Worm (Caenorhabditis elegans): ENCODE results near the gene ptr-4.

DNA sequence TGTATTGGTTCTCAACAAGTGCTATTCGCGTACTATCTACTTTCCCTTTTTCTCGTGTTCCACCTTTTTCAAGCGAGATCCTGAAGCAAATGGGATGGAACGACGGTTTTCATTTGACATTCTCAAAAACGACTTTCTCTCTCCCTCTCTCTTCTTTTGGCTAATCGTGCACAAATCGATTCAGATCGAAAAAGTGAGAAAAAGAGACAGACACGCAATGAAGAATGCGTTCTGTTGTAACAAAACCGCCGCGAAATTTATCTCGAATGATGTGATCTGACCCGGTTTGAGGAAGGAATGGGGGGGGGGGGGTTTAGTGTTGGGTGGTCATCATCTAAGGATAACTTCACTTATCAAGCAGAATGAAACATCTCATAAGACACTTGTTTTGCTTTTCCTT is 1.4 kb downstream of the ptr-4 start:
- TF ChIP-seq ref-1 (GFP tag; conservative IDR thresholded peaks at IDR 0.05) = no peak
- no peak for TF ChIP-seq med-1 (GFP tag; optimal IDR thresholded peaks at IDR 0.05; ENCODE audit: insufficient read depth)
- no peak for TF ChIP-seq T22C8.4 (GFP tag; IDR thresholded peaks at IDR 0.05)
- no peak for TF ChIP-seq ztf-29 (GFP tag; IDR thresholded peaks at IDR 0.05)
- no peak for TF ChIP-seq flt-1 (GFP tag; IDR thresholded peaks at IDR 0.05)
- no peak for TF ChIP-seq klf-2 (GFP tag; conservative IDR thresholded peaks at IDR 0.05)

Measured in whole organism, midembryonic.